Worm (Caenorhabditis elegans): ENCODE measurements around the gene R03H10.6.

DNA sequence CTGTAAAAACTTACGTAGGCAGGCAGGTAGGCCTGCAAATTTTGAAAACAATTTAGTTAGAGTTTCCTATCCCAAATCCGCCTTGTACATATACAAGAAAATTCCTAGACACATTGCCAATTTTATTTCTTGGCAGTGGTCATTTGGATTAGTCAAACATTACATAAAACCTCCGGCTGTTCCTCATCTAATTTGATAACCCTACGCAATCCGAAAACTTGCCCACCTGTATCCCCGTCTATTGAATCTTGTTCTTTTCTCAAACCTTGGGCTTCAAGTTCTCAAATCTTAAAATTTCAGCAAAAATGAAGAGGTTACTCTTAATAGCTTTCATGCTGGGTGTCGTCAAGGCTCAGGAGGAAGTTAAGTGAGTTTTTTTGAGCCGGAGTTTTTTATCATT lies 27.3 kb downstream of the R03H10.6 start, which contains the start of gene F56D3.1:
- no peak for TF ChIP-seq mdl-1 (tag; optimal IDR thresholded peaks at IDR 0.05)
- TF ChIP-seq ztf-11 (tag; optimal IDR thresholded peaks at IDR 0.05) = no peak

Measured in whole organism, L3 larva.